Worm (Caenorhabditis elegans): Measurements from ENCODE around the gene vms-1.

The vms-1 gene

ce11 chrIII:8088235-8088634, at the start of gene vms-1:
TSS of gene vms-1 (plus strand) at chrIII:8088535.
- TF ChIP-seq dao-5 (tag; optimal IDR thresholded peaks at IDR 0.05) (no peak), W03F9.2 (tag; optimal IDR thresholded peaks at IDR 0.05) (no peak), him-1 (tag; optimal IDR thresholded peaks at IDR 0.05) (no peak)

ce11 chrIII:8042775-8043174, 45.6 kb upstream of the vms-1 start, which contains the start of gene K12H4.6:
TSS of gene K12H4.6 (minus strand) at chrIII:8042875.
- no peak for TF ChIP-seq dao-5 (tag; optimal IDR thresholded peaks at IDR 0.05)
- TF ChIP-seq him-1 (tag; optimal IDR thresholded peaks at IDR 0.05), result no peak
- TF ChIP-seq W03F9.2 (tag; optimal IDR thresholded peaks at IDR 0.05), result no peak

DNA sequence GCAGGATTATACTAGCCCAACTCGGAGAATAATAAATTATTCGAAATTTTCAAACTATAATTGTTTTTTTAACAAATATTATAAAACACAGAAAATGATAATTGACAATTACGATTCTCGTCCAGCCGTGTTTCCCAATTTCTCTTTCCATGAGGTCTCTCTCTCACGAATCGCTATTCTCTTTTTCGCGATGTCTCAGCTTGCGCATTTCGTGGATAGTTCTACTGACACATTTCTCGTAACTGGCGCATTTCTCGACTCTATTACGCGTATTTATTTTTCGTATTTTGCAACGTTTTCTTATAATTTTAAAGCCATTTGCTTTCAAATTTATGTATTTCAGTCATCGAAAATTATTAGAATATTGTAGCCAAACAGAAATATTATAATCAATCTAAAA, 44.6 kb upstream of the vms-1 start:
- TF ChIP-seq dao-5 (tag; optimal IDR thresholded peaks at IDR 0.05) (peak; percentile 65), W03F9.2 (tag; optimal IDR thresholded peaks at IDR 0.05) (peak; percentile 98), him-1 (tag; optimal IDR thresholded peaks at IDR 0.05) (peak; percentile 97)

- no peak for TF ChIP-seq him-1 (tag; optimal IDR thresholded peaks at IDR 0.05)
- TF ChIP-seq W03F9.2 (tag; optimal IDR thresholded peaks at IDR 0.05), result no peak
- no peak for TF ChIP-seq dao-5 (tag; optimal IDR thresholded peaks at IDR 0.05)
Measured at ce11 chrIII:8044187-8044586, 44.1 kb upstream of the vms-1 start, which contains the start of gene K12H4.5. TSS of gene K12H4.5 (plus strand) at chrIII:8044487.

ce11 chrIII:8044717-8045116, 43.6 kb upstream of the vms-1 start, which contains the start of gene spcs-3:
TSS of gene spcs-3 (plus strand) at chrIII:8045017.
- no peak for TF ChIP-seq him-1 (tag; optimal IDR thresholded peaks at IDR 0.05)
- no peak for TF ChIP-seq dao-5 (tag; optimal IDR thresholded peaks at IDR 0.05)
- no peak for TF ChIP-seq W03F9.2 (tag; optimal IDR thresholded peaks at IDR 0.05)

DNA sequence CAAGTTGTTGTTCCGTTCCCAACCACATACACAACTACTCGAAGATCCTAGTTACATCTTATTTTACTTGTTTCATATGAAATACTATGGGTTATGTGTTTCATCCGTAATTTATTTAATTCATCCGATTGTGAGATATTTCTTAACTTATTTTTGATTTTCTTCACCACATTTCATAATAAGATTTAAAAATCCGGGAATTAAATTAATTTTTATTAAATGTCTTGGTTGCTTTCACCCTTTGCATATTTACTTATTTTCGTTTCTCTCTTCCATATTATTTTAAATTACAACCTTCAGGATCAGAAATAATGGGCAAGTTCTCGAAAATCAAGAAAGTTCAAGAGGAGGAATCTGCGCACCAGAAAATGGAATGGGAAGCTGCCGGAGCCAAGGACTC, 42.6 kb upstream of the vms-1 start, which contains the start of gene K12H4.3:
Gene K12H4.3 (plus strand): TSS at position 301 of the 400 bp plus-strand sequence.
- TF ChIP-seq dao-5 (tag; optimal IDR thresholded peaks at IDR 0.05) (no peak), him-1 (tag; optimal IDR thresholded peaks at IDR 0.05) (no peak), W03F9.2 (tag; optimal IDR thresholded peaks at IDR 0.05) (no peak)

DNA sequence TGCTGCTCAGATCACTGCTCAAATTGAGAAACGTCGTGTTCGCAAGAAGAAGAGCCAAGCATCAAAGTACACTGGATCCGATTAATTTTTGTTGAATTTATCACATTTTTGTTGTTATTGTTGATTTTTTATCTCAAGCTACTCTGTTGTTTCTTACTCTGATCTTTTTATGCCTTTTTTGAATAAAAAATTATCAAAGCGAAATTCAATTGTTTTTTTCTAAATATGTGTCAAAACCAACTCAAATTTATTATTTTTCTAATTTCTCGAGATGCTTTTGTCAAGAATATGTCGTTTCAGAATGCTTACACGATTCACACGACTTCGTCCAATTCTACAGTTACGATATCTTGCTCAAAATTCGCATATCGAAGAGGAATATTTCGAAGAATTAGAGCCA, 40.9 kb upstream of the vms-1 start, which contains the start of gene K12H4.2:
Gene K12H4.2 (plus strand): TSS at position 301 of the 400 bp plus-strand sequence.
- TF ChIP-seq dao-5 (tag; optimal IDR thresholded peaks at IDR 0.05) (no peak), W03F9.2 (tag; optimal IDR thresholded peaks at IDR 0.05) (no peak), him-1 (tag; optimal IDR thresholded peaks at IDR 0.05) (no peak)

DNA sequence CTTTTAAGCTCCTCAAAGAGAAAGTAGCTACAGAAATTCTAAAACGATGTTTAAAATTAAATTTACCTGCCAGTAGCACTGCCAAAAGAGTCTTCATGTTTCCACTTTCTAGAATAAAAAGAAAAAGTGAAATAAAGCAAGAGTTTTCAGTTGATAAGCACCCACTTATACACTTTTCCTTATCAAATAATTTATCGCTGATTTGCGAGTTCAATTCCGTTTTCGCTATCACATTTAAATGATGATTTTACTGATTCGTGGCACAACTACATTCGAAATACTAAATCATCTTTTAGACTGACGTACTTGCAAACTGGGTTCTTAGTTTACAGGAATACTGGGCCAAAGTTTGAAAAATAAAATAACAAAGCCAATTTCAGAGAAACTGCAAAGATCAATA, 37.4 kb upstream of the vms-1 start, which contains the start of gene K12H4.7:
Gene K12H4.7 (minus strand): TSS at position 138 of the 400 bp plus-strand sequence.
- TF ChIP-seq W03F9.2 (tag; optimal IDR thresholded peaks at IDR 0.05) (no peak), dao-5 (tag; optimal IDR thresholded peaks at IDR 0.05) (no peak), him-1 (tag; optimal IDR thresholded peaks at IDR 0.05) (no peak)

ce11 chrIII:8051838-8052237, 36.5 kb upstream of the vms-1 start:
- TF ChIP-seq W03F9.2 (tag; optimal IDR thresholded peaks at IDR 0.05), result no peak
- no peak for TF ChIP-seq dao-5 (tag; optimal IDR thresholded peaks at IDR 0.05)
- TF ChIP-seq him-1 (tag; optimal IDR thresholded peaks at IDR 0.05), result no peak

DNA sequence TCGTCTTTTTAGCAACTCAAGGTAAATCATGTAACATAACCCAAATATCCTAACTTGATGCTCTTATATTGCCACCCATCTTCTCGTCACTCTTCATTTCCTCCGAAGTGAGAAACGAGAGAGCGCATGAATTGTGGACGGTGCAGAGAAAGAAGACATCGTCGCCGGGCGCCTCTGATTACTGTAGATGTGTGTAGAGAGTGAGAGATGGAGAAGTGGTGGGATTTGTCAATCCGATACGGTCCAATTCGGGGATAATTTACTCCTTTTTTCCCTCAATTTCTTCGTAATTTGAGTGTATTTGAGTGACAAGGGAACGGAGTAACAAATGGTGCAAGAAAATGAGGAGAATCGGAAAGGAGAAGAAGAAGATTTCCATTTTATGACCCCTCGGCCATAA, 27.2 kb upstream of the vms-1 start:
- TF ChIP-seq him-1 (tag; optimal IDR thresholded peaks at IDR 0.05), result no peak
- no peak for TF ChIP-seq dao-5 (tag; optimal IDR thresholded peaks at IDR 0.05)
- TF ChIP-seq W03F9.2 (tag; optimal IDR thresholded peaks at IDR 0.05), result no peak

DNA sequence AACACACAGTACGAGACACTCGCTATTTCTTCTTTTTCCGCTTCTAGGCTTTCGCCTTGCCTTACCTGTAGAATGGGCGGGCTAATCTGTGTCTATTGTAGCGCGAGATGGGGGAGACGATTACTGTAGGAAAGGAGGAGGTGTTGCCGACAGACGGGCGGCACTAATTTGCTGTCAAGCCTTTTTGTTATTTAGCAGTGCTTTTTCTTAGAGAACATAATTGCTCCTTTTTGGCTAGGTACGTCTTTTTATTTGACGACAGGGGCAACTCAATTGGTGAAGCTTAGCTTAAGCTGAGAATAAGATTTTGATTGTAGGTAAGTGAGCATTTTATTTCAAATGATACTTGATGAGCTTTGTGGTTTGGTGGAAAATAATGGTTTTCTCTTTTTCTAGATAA, 24.7 kb upstream of the vms-1 start:
- TF ChIP-seq him-1 (tag; optimal IDR thresholded peaks at IDR 0.05) (no peak), W03F9.2 (tag; optimal IDR thresholded peaks at IDR 0.05) (no peak), dao-5 (tag; optimal IDR thresholded peaks at IDR 0.05) (no peak)

- TF ChIP-seq W03F9.2 (tag; optimal IDR thresholded peaks at IDR 0.05) (no peak), dao-5 (tag; optimal IDR thresholded peaks at IDR 0.05) (no peak), him-1 (tag; optimal IDR thresholded peaks at IDR 0.05) (no peak)
Measured at ce11 chrIII:8065101-8065500, 23.2 kb upstream of the vms-1 start.

DNA sequence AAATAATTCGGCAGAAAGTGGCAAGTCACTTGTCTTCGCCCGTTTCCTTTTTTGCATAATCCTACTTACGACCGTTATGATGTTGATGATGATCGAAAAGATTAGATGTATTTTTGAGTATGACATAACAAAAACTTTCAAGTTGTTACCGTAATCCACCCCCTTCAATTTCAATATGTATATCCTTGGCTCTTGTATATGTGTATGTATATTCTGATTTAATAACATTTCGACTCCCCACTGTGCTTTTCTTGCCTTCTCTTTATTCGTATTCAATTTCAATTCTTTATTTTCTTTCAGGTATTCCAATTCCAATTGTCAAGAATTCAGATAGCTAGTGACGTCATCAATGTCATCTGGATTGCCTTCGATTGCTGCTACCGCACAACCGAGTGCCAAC, 21.3 kb upstream of the vms-1 start, which contains the start of gene pros-1:
Gene pros-1 (plus strand): TSS at position 301 of the 400 bp plus-strand sequence.
- no peak for TF ChIP-seq dao-5 (tag; optimal IDR thresholded peaks at IDR 0.05)
- TF ChIP-seq W03F9.2 (tag; optimal IDR thresholded peaks at IDR 0.05), result no peak
- TF ChIP-seq him-1 (tag; optimal IDR thresholded peaks at IDR 0.05), result no peak

DNA sequence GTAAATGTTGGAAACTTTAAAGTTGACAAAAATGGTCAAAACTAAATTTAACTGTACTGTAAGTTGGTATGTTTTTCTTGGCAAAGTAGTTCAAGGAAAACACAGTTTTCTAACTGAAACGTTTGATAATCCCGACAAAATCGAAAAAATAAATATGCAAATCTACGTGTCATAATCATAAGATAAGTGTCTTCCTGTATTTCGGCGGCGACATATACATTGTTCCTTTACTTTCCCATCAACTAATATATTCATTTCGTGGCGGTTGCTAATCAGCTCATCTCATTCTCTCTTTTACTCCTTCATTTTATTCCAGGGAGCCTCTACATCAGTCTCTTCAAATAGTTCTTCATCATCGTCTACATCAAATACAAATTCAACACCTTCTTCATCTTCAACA, 20.5 kb upstream of the vms-1 start:
- no peak for TF ChIP-seq him-1 (tag; optimal IDR thresholded peaks at IDR 0.05)
- no peak for TF ChIP-seq dao-5 (tag; optimal IDR thresholded peaks at IDR 0.05)
- no peak for TF ChIP-seq W03F9.2 (tag; optimal IDR thresholded peaks at IDR 0.05)

DNA sequence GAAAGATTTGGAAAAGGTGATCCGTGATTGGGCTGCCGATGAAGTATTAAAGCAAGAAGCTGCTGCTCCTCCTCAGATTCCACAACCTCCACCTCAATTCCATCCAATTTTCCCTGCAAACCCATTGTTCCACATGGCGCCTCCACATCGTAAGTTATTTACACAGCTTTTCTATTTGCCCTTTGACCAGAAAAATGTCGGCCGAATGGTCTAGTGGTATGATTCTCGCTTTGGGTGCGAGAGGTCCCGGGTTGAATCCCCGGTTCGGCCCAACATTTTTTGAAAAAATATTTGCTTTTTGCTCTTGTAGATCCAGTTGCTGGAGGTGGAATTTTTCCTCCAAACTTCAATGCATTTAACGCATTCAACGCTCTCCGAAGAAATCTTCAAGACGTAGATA, 19.1 kb upstream of the vms-1 start:
- no peak for TF ChIP-seq dao-5 (tag; optimal IDR thresholded peaks at IDR 0.05)
- no peak for TF ChIP-seq W03F9.2 (tag; optimal IDR thresholded peaks at IDR 0.05)
- TF ChIP-seq him-1 (tag; optimal IDR thresholded peaks at IDR 0.05), result no peak
